Fruit fly (Drosophila melanogaster) whole organism, embryonic: ENCODE data around the gene MTPAP.
A peak's percentile ranks its signal among the peaks of the same experiment; 100 is the strongest.

ENCODE experiments used
- ATbp ChIP-seq: fragments of 200-800 bp; sonication (Bioruptor generic); optimal IDR thresholded peaks from 2 replicates; lab custom pipeline; 2017; ENCODE audit warnings: missing biosample characterization, mild to moderate bottlenecking, missing genetic modification characterization, missing genetic modification reagents
- Adf1 ChIP-seq: fragments of 200-800 bp; sonication (Bioruptor generic); IDR thresholded peaks from 2 replicates; pipeline ENCODE4 v1.3.6; 2022; ENCODE audit warnings: missing biosample characterization, missing genetic modification characterization
- Asciz ChIP-seq: fragments of 200-800 bp; sonication (Bioruptor generic); optimal IDR thresholded peaks from 2 replicates; lab custom pipeline; 2017; ENCODE audit warnings: missing biosample characterization, mild to moderate bottlenecking, missing genetic modification characterization, missing genetic modification reagents
- CG1024 ChIP-seq: fragments of 200-800 bp; sonication (Bioruptor generic); IDR thresholded peaks from 2 replicates; pipeline ENCODE4 v1.3.6; 2022; ENCODE audit warnings: missing biosample characterization, missing genetic modification characterization
- CG10267 ChIP-seq: fragments of 200-800 bp; sonication (Bioruptor generic); optimal IDR thresholded peaks from 2 replicates; lab custom pipeline; 2018; ENCODE audit warnings: missing biosample characterization, mild to moderate bottlenecking, missing genetic modification characterization, moderate library complexity
- CG12391 ChIP-seq: fragments of 200-800 bp; sonication (Bioruptor generic); optimal IDR thresholded peaks from 3 replicates; lab custom pipeline; 2018; ENCODE audit warnings: missing biosample characterization, mild to moderate bottlenecking, missing genetic modification characterization, moderate library complexity
- CG13287 ChIP-seq: fragments of 200-800 bp; sonication (Bioruptor generic); IDR thresholded peaks from 2 replicates; pipeline ENCODE4 v1.3.6; 2022; ENCODE audit warnings: missing biosample characterization, missing genetic modification characterization; ENCODE audit not compliant: partially characterized antibody
- CG15601 ChIP-seq: fragments of 200-800 bp; sonication (Bioruptor generic); optimal IDR thresholded peaks from 3 replicates; lab custom pipeline; 2019; ENCODE audit warnings: missing biosample characterization, mild to moderate bottlenecking, missing genetic modification characterization, moderate library complexity
- CG1603 ChIP-seq: fragments of 200-800 bp; sonication (Bioruptor generic); optimal IDR thresholded peaks from 2 replicates; lab custom pipeline; 2019; ENCODE audit warnings: missing biosample characterization, mild to moderate bottlenecking, missing genetic modification characterization, moderate library complexity
- CG16863 ChIP-seq: fragments of 200-800 bp; sonication (Bioruptor generic); optimal IDR thresholded peaks from 3 replicates; lab custom pipeline; 2016; ENCODE audit warnings: missing biosample characterization, missing genetic modification characterization
- CG17186 ChIP-seq: fragments of 200-800 bp; sonication (Bioruptor generic); optimal IDR thresholded peaks from 3 replicates; lab custom pipeline; 2017; ENCODE audit warnings: missing biosample characterization, missing genetic modification reagents, missing genetic modification characterization
- CG18764 ChIP-seq: fragments of 200-800 bp; sonication (Bioruptor generic); optimal IDR thresholded peaks from 3 replicates; lab custom pipeline; 2016; ENCODE audit warnings: missing biosample characterization, missing genetic modification characterization
- CG2120 ChIP-seq: fragments of 200-800 bp; sonication (Bioruptor generic); optimal IDR thresholded peaks from 3 replicates; lab custom pipeline; 2016; ENCODE audit warnings: missing biosample characterization, missing genetic modification characterization
- CG30431 ChIP-seq: fragments of 200-800 bp; sonication (Bioruptor generic); optimal IDR thresholded peaks from 2 replicates; lab custom pipeline; 2017; ENCODE audit warnings: missing biosample characterization, missing genetic modification characterization
- CG3065 ChIP-seq: fragments of 200-800 bp; sonication (Bioruptor generic); optimal IDR thresholded peaks from 2 replicates; lab custom pipeline; 2016; ENCODE audit warnings: missing biosample characterization, missing genetic modification characterization
- CG33557 ChIP-seq: fragments of 200-800 bp; sonication (Bioruptor generic); optimal IDR thresholded peaks from 2 replicates; lab custom pipeline; 2019; ENCODE audit warnings: missing biosample characterization, mild to moderate bottlenecking, missing genetic modification characterization, moderate library complexity
- CG4282 ChIP-seq: fragments of 200-800 bp; sonication (Bioruptor generic); optimal IDR thresholded peaks from 2 replicates; lab custom pipeline; 2016; ENCODE audit warnings: missing biosample characterization, missing genetic modification characterization
- CG4424 ChIP-seq: fragments of 200-800 bp; sonication (Bioruptor generic); optimal IDR thresholded peaks from 3 replicates; lab custom pipeline; 2016; ENCODE audit warnings: missing biosample characterization, missing genetic modification characterization
- CG4617 ChIP-seq: fragments of 200-800 bp; sonication (Bioruptor generic); optimal IDR thresholded peaks from 3 replicates; lab custom pipeline; 2016; ENCODE audit warnings: missing biosample characterization, missing genetic modification characterization, borderline replicate concordance
- CG4854 ChIP-seq: fragments of 200-800 bp; sonication (Bioruptor generic); optimal IDR thresholded peaks from 2 replicates; lab custom pipeline; 2016; ENCODE audit warnings: missing biosample characterization, missing genetic modification characterization, inconsistent platforms
- CG6791 ChIP-seq: fragments of 200-800 bp; sonication (Bioruptor generic); IDR thresholded peaks from 3 replicates; pipeline ENCODE4 v1.3.6; 2022; ENCODE audit warnings: missing biosample characterization, missing genetic modification characterization; ENCODE audit not compliant: partially characterized antibody
- CG6854 ChIP-seq: fragments of 200-800 bp; sonication (Bioruptor generic); optimal IDR thresholded peaks from 3 replicates; lab custom pipeline; 2017; ENCODE audit warnings: missing biosample characterization, mild to moderate bottlenecking, missing genetic modification characterization
- CG8290 ChIP-seq, 3 experiments: fragments of 200-800 bp; sonication (Bioruptor generic); optimal IDR thresholded peaks; 2 replicates each; lab custom pipeline; 2016 to 2019; ENCODE audit warnings: missing biosample characterization in 3 of 3, missing genetic modification characterization in 3 of 3, mild to moderate bottlenecking in 2 of 3, moderate library complexity in 1 of 3
- CHES-1-like ChIP-seq: fragments of 200-800 bp; sonication (Bioruptor generic); optimal IDR thresholded peaks from 2 replicates; lab custom pipeline; 2016; ENCODE audit warnings: missing biosample characterization, missing genetic modification characterization
- Doc3 ChIP-seq: fragments of 200-800 bp; sonication (Bioruptor generic); IDR thresholded peaks from 3 replicates; pipeline ENCODE4 v1.3.6; 2022; ENCODE audit warnings: missing biosample characterization, missing genetic modification characterization; ENCODE audit not compliant: partially characterized antibody
- Dp ChIP-seq: fragments of 200-800 bp; sonication (Bioruptor generic); optimal IDR thresholded peaks from 2 replicates; lab custom pipeline; 2018; ENCODE audit warnings: missing biosample characterization, mild to moderate bottlenecking, missing genetic modification characterization, moderate library complexity
- E2f1 ChIP-seq: fragments of 200-800 bp; sonication (Bioruptor generic); IDR thresholded peaks from 2 replicates; pipeline ENCODE4 v1.3.6; 2022; ENCODE audit warnings: missing biosample characterization, missing genetic modification characterization
- HHEX ChIP-seq: fragments of 200-800 bp; sonication (Bioruptor generic); optimal IDR thresholded peaks from 3 replicates; lab custom pipeline; 2017; ENCODE audit warnings: missing biosample characterization, mild to moderate bottlenecking, missing genetic modification characterization, missing genetic modification reagents
- Hmr ChIP-seq: fragments of 200-800 bp; sonication (Bioruptor generic); optimal IDR thresholded peaks from 3 replicates; lab custom pipeline; 2017; ENCODE audit warnings: mild to moderate bottlenecking, missing biosample characterization, missing genetic modification reagents, missing genetic modification characterization
- Lpt ChIP-seq: fragments of >200 bp; optimal IDR thresholded peaks from 2 replicates; lab custom pipeline; 2018; ENCODE audit warnings: missing biosample characterization, missing genetic modification characterization
- Poxn ChIP-seq: fragments of 200-800 bp; sonication (Bioruptor generic); IDR thresholded peaks from 2 replicates; pipeline ENCODE4 v1.3.6; 2022; ENCODE audit warnings: missing biosample characterization, missing genetic modification characterization
- Sry-δ ChIP-seq: fragments of 200-800 bp; sonication (Bioruptor generic); optimal IDR thresholded peaks from 2 replicates; lab custom pipeline; 2016; ENCODE audit warnings: missing biosample characterization, missing genetic modification characterization
- Taf1 ChIP-seq: fragments of 200-800 bp; sonication (Bioruptor generic); IDR thresholded peaks from 2 replicates; pipeline ENCODE4 v1.3.6; 2022; ENCODE audit warnings: missing biosample characterization, missing genetic modification characterization
- Xbp1 ChIP-seq: fragments of 200-800 bp; sonication (Bioruptor generic); optimal IDR thresholded peaks from 3 replicates; lab custom pipeline; 2016; ENCODE audit warnings: missing biosample characterization, mild to moderate bottlenecking, missing genetic modification characterization
- cato ChIP-seq: fragments of 200-800 bp; sonication (Bioruptor generic); optimal IDR thresholded peaks from 2 replicates; lab custom pipeline; 2016; ENCODE audit warnings: missing biosample characterization, missing genetic modification characterization, borderline replicate concordance
- chif ChIP-seq, 2 experiments: fragments of 200-800 bp; sonication (Bioruptor generic); optimal IDR thresholded peaks; 3 replicates each; lab custom pipeline; 2016; ENCODE audit warnings: missing biosample characterization in 2 of 2, missing genetic modification characterization in 2 of 2
- chn ChIP-seq: fragments of 200-800 bp; sonication (Bioruptor generic); optimal IDR thresholded peaks from 2 replicates; lab custom pipeline; 2016; ENCODE audit warnings: missing biosample characterization, missing genetic modification characterization
- ci ChIP-seq: fragments of 200-800 bp; sonication (Bioruptor generic); IDR thresholded peaks from 3 replicates; pipeline ENCODE4 v1.3.6; 2022; ENCODE audit warnings: missing biosample characterization, missing genetic modification characterization
- dpn ChIP-seq, 2 experiments: fragments of 200-800 bp; sonication (Bioruptor generic); optimal IDR thresholded peaks; 3 replicates each; lab custom pipeline; 2016; ENCODE audit warnings: missing biosample characterization in 2 of 2, missing genetic modification characterization in 2 of 2
- exex ChIP-seq: fragments of 200-800 bp; sonication (Bioruptor generic); optimal IDR thresholded peaks from 4 replicates; lab custom pipeline; 2018; ENCODE audit warnings: missing biosample characterization, mild to moderate bottlenecking, missing genetic modification characterization, moderate library complexity
- grau ChIP-seq: fragments of 200-800 bp; optimal IDR thresholded peaks from 3 replicates; lab custom pipeline; 2019; ENCODE audit warnings: missing biosample characterization, mild to moderate bottlenecking, missing genetic modification characterization, moderate library complexity
- kay ChIP-seq: fragments of 200-800 bp; sonication (Bioruptor generic); optimal IDR thresholded peaks from 2 replicates; lab custom pipeline; 2016; ENCODE audit warnings: missing biosample characterization, missing genetic modification characterization
- knrl ChIP-seq: fragments of 200-800 bp; sonication (Bioruptor generic); IDR thresholded peaks from 3 replicates; pipeline ENCODE4 v1.3.6; 2022; ENCODE audit warnings: missing biosample characterization, missing genetic modification characterization; ENCODE audit not compliant: partially characterized antibody
- maf-S ChIP-seq: fragments of 200-800 bp; sonication (Bioruptor generic); optimal IDR thresholded peaks from 2 replicates; lab custom pipeline; 2016; ENCODE audit warnings: missing biosample characterization, missing genetic modification characterization
- repo ChIP-seq: fragments of 200-800 bp; sonication (Bioruptor generic); optimal IDR thresholded peaks from 2 replicates; lab custom pipeline; 2016; ENCODE audit warnings: missing biosample characterization, missing genetic modification characterization
- sima ChIP-seq: fragments of 200-800 bp; sonication (Bioruptor generic); optimal IDR thresholded peaks from 2 replicates; lab custom pipeline; 2016; ENCODE audit warnings: missing biosample characterization, missing genetic modification characterization
- sug ChIP-seq: fragments of 200-800 bp; optimal IDR thresholded peaks from 2 replicates; lab custom pipeline; 2019; ENCODE audit warnings: missing biosample characterization, mild to moderate bottlenecking, missing genetic modification characterization, moderate library complexity
- ttk ChIP-seq: fragments of 200-800 bp; sonication (Bioruptor generic); IDR thresholded peaks from 2 replicates; pipeline ENCODE4 v2.1.2; 2022; ENCODE audit warnings: missing biosample characterization, missing genetic modification characterization
- tup ChIP-seq: fragments of 200-800 bp; sonication (Bioruptor generic); optimal IDR thresholded peaks from 2 replicates; lab custom pipeline; 2016; ENCODE audit warnings: missing biosample characterization, mild to moderate bottlenecking, missing genetic modification characterization, moderate library complexity
- twi ChIP-seq: fragments of 200-800 bp; optimal IDR thresholded peaks from 2 replicates; lab custom pipeline; 2019; ENCODE audit warnings: missing biosample characterization, mild to moderate bottlenecking, missing genetic modification characterization, moderate library complexity

MTPAP gene

dm6 chrX:1392875-1393274 lies 43.7 kb upstream of the MTPAP start, which contains the start of gene Rilpl (continued):
- TF ChIP-seq CG4617 (GFP tag; lab: Kevin White, UChicago): peak; percentile 81
- TF ChIP-seq sug (tag; lab: Kevin White, UChicago): peak; percentile 41
- TF ChIP-seq CG30431 (GFP tag; lab: Kevin White, UChicago): no peak
- TF ChIP-seq CG12391 (tag; lab: Kevin White, UChicago): peak; percentile 3
- TF ChIP-seq Xbp1 (GFP tag; lab: Kevin White, UChicago): peak; percentile 4
- no peak for TF ChIP-seq CG16863 (GFP tag; lab: Kevin White, UChicago)
- TF ChIP-seq CG4424 (GFP tag; lab: Kevin White, UChicago): no peak
- TF ChIP-seq CG15601 (tag; lab: Kevin White, UChicago): peak; percentile 9
- TF ChIP-seq CG8290 (GFP tag; optimal IDR thresholded peaks at IDR 0.05; lab: Kevin White, UChicago): no peak
- peak in 1 of 2 experiments; percentile 75 for TF ChIP-seq CG8290 (tag; optimal IDR thresholded peaks at IDR 0.05; lab: Kevin White, UChicago)
- TF ChIP-seq Adf1 (GFP tag; lab: Robert Waterston, UW): peak; percentile 19; the same call in 1 of the 2 replicates
- TF ChIP-seq CG17186: peak; percentile 90
- no peak for TF ChIP-seq cato (GFP tag; lab: Kevin White, UChicago)
- TF ChIP-seq dpn (GFP tag; optimal IDR thresholded peaks at IDR 0.05; lab: Kevin White, UChicago): peak in 1 of 2 experiments; percentile 50
- peak; percentile 10 for TF ChIP-seq tup (GFP tag; lab: Kevin White, UChicago)
- TF ChIP-seq CG13287 (GFP tag; lab: Robert Waterston, UW): peak; percentile 62
- peak; percentile 40 for TF ChIP-seq Sry-δ (GFP tag; lab: Kevin White, UChicago)
- peak; percentile 93 for TF ChIP-seq Dp (GFP tag; lab: Kevin White, UChicago)
- peak; percentile 95 for TF ChIP-seq CG10267 (tag; lab: Kevin White, UChicago)
- TF ChIP-seq twi: peak; percentile 51
- no peak for TF ChIP-seq CG4854 (GFP tag; lab: Kevin White, UChicago)
- TF ChIP-seq CG3065 (GFP tag; lab: Kevin White, UChicago): no peak
- peak in 1 of 2 experiments; percentile 33 for TF ChIP-seq chif (GFP tag; optimal IDR thresholded peaks at IDR 0.05; lab: Kevin White, UChicago)
- TF ChIP-seq CHES-1-like (GFP tag; lab: Kevin White, UChicago): peak; percentile 41
- peak; percentile 94 for TF ChIP-seq kay (GFP tag; lab: Kevin White, UChicago)
- peak; percentile 2 for TF ChIP-seq HHEX
- TF ChIP-seq E2f1 (GFP tag; lab: Robert Waterston, UW): peak; percentile 42; the same call in 1 of the 2 replicates
- TF ChIP-seq Doc3 (GFP tag; lab: Robert Waterston, UW): no peak
- TF ChIP-seq repo (GFP tag; lab: Kevin White, UChicago): peak; percentile 1
- TF ChIP-seq CG18764: no peak
- TF ChIP-seq CG1024 (GFP tag; lab: Robert Waterston, UW): no peak
- peak; percentile 66 for TF ChIP-seq CG1603
- TF ChIP-seq grau: peak; percentile 24
- no peak for TF ChIP-seq chn
- TF ChIP-seq CG2120 (GFP tag; lab: Kevin White, UChicago): peak; percentile 50
- peak; percentile 51; the same call in 2 of the 3 replicates for TF ChIP-seq ci (GFP tag; lab: Robert Waterston, UW)
- TF ChIP-seq CG6791: 0 out of 3 replicates have a peak, but pooled peaks have one; percentile 28

- TF ChIP-seq CG4282 (no peak), Poxn (GFP tag; lab: Robert Waterston, UW) (no peak), Lpt (GFP tag; lab: Kevin White, UChicago) (peak; percentile 70), CG8290 (GFP tag; optimal IDR thresholded peaks at IDR 0.05; lab: Kevin White, UChicago) (no peak), CG8290 (tag; optimal IDR thresholded peaks at IDR 0.05; lab: Kevin White, UChicago) (no peak), Taf1 (GFP tag; lab: Robert Waterston, UW) (no peak), sima (no peak), knrl (no peak), CG33557 (GFP tag; lab: Kevin White, UChicago) (no peak), ATbp (GFP tag; lab: Kevin White, UChicago) (peak; percentile 11), maf-S (GFP tag; lab: Kevin White, UChicago) (no peak), ttk (GFP tag; lab: Robert Waterston, UW) (no peak), Hmr (no peak), Asciz (GFP tag; lab: Kevin White, UChicago) (no peak), CG6854 (GFP tag; lab: Kevin White, UChicago) (no peak), exex (tag; lab: Kevin White, UChicago) (no peak)
Observed at dm6 chrX:1388148-1388703, 39.1 kb upstream of the MTPAP start.
